Fruit fly (Drosophila melanogaster) whole organism, prepupa: ENCODE data around the gene CG14420.
A peak's percentile ranks its signal among the peaks of the same experiment; 100 is the strongest.

Source experiments
- CG11294 ChIP-seq: fragments of 200-800 bp; sonication (Bioruptor generic); IDR thresholded peaks from 2 replicates; pipeline ENCODE4 v1.3.6; 2022; ENCODE audit warnings: missing biosample characterization, missing genetic modification characterization
- CG11762 ChIP-seq: fragments of 200-800 bp; sonication (Bioruptor generic); optimal IDR thresholded peaks from 3 replicates; lab custom pipeline; 2016; ENCODE audit warnings: missing biosample characterization, missing genetic modification characterization; ENCODE audit not compliant: insufficient read depth
- CG11902 ChIP-seq: fragments of 200-800 bp; sonication (Bioruptor generic); optimal IDR thresholded peaks from 3 replicates; lab custom pipeline; 2016; ENCODE audit warnings: missing biosample characterization, missing genetic modification characterization
- CG1621 ChIP-seq: fragments of 200-800 bp; sonication (Bioruptor generic); optimal IDR thresholded peaks from 3 replicates; lab custom pipeline; 2018; ENCODE audit warnings: missing biosample characterization, mild to moderate bottlenecking, missing genetic modification characterization
- CG16779 ChIP-seq: fragments of 200-800 bp; sonication (Bioruptor generic); optimal IDR thresholded peaks from 3 replicates; lab custom pipeline; 2017; ENCODE audit warnings: missing biosample characterization, mild to moderate bottlenecking, missing genetic modification characterization
- CG3032 ChIP-seq: fragments of 200-800 bp; optimal IDR thresholded peaks from 2 replicates; lab custom pipeline; 2019; ENCODE audit warnings: missing biosample characterization, mild to moderate bottlenecking, missing genetic modification characterization, moderate library complexity
- CG31627 ChIP-seq: fragments of 200-800 bp; sonication (Bioruptor generic); optimal IDR thresholded peaks from 3 replicates; lab custom pipeline; 2016; ENCODE audit warnings: missing biosample characterization, missing genetic modification characterization
- CG32006 ChIP-seq: fragments of 200-800 bp; sonication (Bioruptor generic); optimal IDR thresholded peaks from 3 replicates; lab custom pipeline; 2017; ENCODE audit warnings: missing biosample characterization, mild to moderate bottlenecking, missing genetic modification characterization
- CG34406 ChIP-seq: fragments of 200-800 bp; sonication (Bioruptor generic); optimal IDR thresholded peaks from 3 replicates; lab custom pipeline; 2016; ENCODE audit warnings: missing biosample characterization, missing genetic modification characterization
- CG3919 ChIP-seq: fragments of 200-800 bp; sonication (Bioruptor generic); optimal IDR thresholded peaks from 3 replicates; lab custom pipeline; 2016; ENCODE audit warnings: missing biosample characterization, missing genetic modification characterization
- CG6163 ChIP-seq: fragments of 200-800 bp; sonication (Bioruptor generic); IDR thresholded peaks from 3 replicates; pipeline ENCODE4 v1.3.6; 2022; ENCODE audit warnings: missing biosample characterization, missing genetic modification characterization
- CG6276 ChIP-seq: fragments of 200-800 bp; sonication (Bioruptor generic); optimal IDR thresholded peaks from 2 replicates; lab custom pipeline; 2017; ENCODE audit warnings: missing biosample characterization, mild to moderate bottlenecking, missing genetic modification characterization
- CG6792 ChIP-seq: fragments of 200-800 bp; sonication (Bioruptor generic); optimal IDR thresholded peaks from 3 replicates; lab custom pipeline; 2016; ENCODE audit warnings: missing biosample characterization, missing genetic modification characterization
- CG6808 ChIP-seq: fragments of 200-800 bp; sonication (Bioruptor generic); optimal IDR thresholded peaks from 3 replicates; lab custom pipeline; 2017; ENCODE audit warnings: missing biosample characterization, missing genetic modification characterization, mild to moderate bottlenecking, moderate library complexity, missing genetic modification reagents
- CG6854 ChIP-seq: fragments of 200-800 bp; sonication (Bioruptor generic); optimal IDR thresholded peaks from 2 replicates; lab custom pipeline; 2017; ENCODE audit warnings: missing biosample characterization, mild to moderate bottlenecking, missing genetic modification characterization
- CG7368 ChIP-seq: fragments of 200-800 bp; sonication (Bioruptor generic); optimal IDR thresholded peaks from 3 replicates; lab custom pipeline; 2016; ENCODE audit warnings: missing biosample characterization, missing genetic modification characterization
- CG8119 ChIP-seq: fragments of 200-800 bp; sonication (Bioruptor generic); IDR thresholded peaks from 3 replicates; pipeline ENCODE4 v1.3.6; 2022; ENCODE audit warnings: missing biosample characterization, missing genetic modification characterization
- CG8319 ChIP-seq: fragments of 200-800 bp; sonication (Bioruptor generic); optimal IDR thresholded peaks from 3 replicates; lab custom pipeline; 2016; ENCODE audit warnings: missing biosample characterization, missing genetic modification characterization
- CG8632 ChIP-seq: fragments of 200-800 bp; sonication (Bioruptor generic); optimal IDR thresholded peaks from 3 replicates; lab custom pipeline; 2016; ENCODE audit warnings: missing biosample characterization, missing genetic modification characterization
- CG9139 ChIP-seq: fragments of 200-800 bp; sonication (Bioruptor generic); optimal IDR thresholded peaks from 3 replicates; lab custom pipeline; 2017; ENCODE audit warnings: missing biosample characterization, mild to moderate bottlenecking, missing genetic modification characterization
- Eip75B ChIP-seq: fragments of 200-800 bp; sonication (Bioruptor generic); optimal IDR thresholded peaks from 3 replicates; lab custom pipeline; 2016; ENCODE audit warnings: missing biosample characterization, missing genetic modification characterization
- Eip78C ChIP-seq: fragments of 200-800 bp; sonication (Bioruptor generic); peaks from one replicate; lab custom pipeline; 2016; ENCODE audit warnings: missing biosample characterization, missing genetic modification characterization
- Eip93F ChIP-seq: fragments of 200-800 bp; sonication (Bioruptor generic); optimal IDR thresholded peaks from 2 replicates; lab custom pipeline; 2016; ENCODE audit warnings: missing biosample characterization, mild to moderate bottlenecking, missing genetic modification characterization
- Ets21C ChIP-seq: fragments of 200-800 bp; sonication (Bioruptor generic); optimal IDR thresholded peaks from 3 replicates; lab custom pipeline; 2016; ENCODE audit warnings: missing biosample characterization, missing genetic modification characterization
- Ets96B ChIP-seq: fragments of 200-800 bp; optimal IDR thresholded peaks from 2 replicates; lab custom pipeline; 2019; ENCODE audit warnings: missing biosample characterization, mild to moderate bottlenecking, missing genetic modification characterization, moderate library complexity
- Gug ChIP-seq: fragments of 200-800 bp; sonication (Bioruptor generic); IDR thresholded peaks from 2 replicates; pipeline ENCODE4 v1.3.6; 2022; ENCODE audit warnings: missing biosample characterization, missing genetic modification characterization
- Hr39 ChIP-seq: fragments of 200-800 bp; sonication (Bioruptor generic); optimal IDR thresholded peaks from 2 replicates; lab custom pipeline; 2016; ENCODE audit warnings: missing biosample characterization, missing genetic modification characterization
- Hr4 ChIP-seq: fragments of 200-800 bp; sonication (Bioruptor generic); optimal IDR thresholded peaks from 3 replicates; lab custom pipeline; 2016; ENCODE audit warnings: missing biosample characterization, missing genetic modification characterization
- Lpt ChIP-seq: fragments of 200-800 bp; sonication (Bioruptor generic); optimal IDR thresholded peaks from 3 replicates; lab custom pipeline; 2016; ENCODE audit warnings: missing biosample characterization, missing genetic modification characterization
- Met ChIP-seq: fragments of 200-800 bp; sonication (Bioruptor generic); optimal IDR thresholded peaks from 3 replicates; lab custom pipeline; 2016; ENCODE audit warnings: missing biosample characterization, missing genetic modification characterization
- Smox ChIP-seq: fragments of 200-800 bp; sonication (Bioruptor generic); optimal IDR thresholded peaks from 3 replicates; lab custom pipeline; 2016; ENCODE audit warnings: missing biosample characterization, missing genetic modification characterization
- Sox102F ChIP-seq: fragments of 200-800 bp; sonication (Bioruptor generic); optimal IDR thresholded peaks from 2 replicates; lab custom pipeline; 2016; ENCODE audit warnings: missing biosample characterization, mild to moderate bottlenecking, missing genetic modification characterization
- Sox14 ChIP-seq: fragments of 200-800 bp; sonication (Bioruptor generic); optimal IDR thresholded peaks from 3 replicates; lab custom pipeline; 2016; ENCODE audit warnings: missing biosample characterization, missing genetic modification characterization
- Sox15 ChIP-seq: fragments of 200-800 bp; sonication (Bioruptor generic); optimal IDR thresholded peaks from 3 replicates; lab custom pipeline; 2016; ENCODE audit warnings: missing biosample characterization, missing genetic modification characterization
- acj6 ChIP-seq: fragments of 200-800 bp; sonication (Bioruptor generic); optimal IDR thresholded peaks from 3 replicates; lab custom pipeline; 2016; ENCODE audit warnings: missing biosample characterization, missing genetic modification characterization
- cyc ChIP-seq: fragments of 200-800 bp; sonication (Bioruptor generic); optimal IDR thresholded peaks from 3 replicates; lab custom pipeline; 2016; ENCODE audit warnings: missing biosample characterization, missing genetic modification characterization
- dsx ChIP-seq: fragments of 200-800 bp; optimal IDR thresholded peaks from 3 replicates; lab custom pipeline; 2019; ENCODE audit warnings: missing biosample characterization, mild to moderate bottlenecking, missing genetic modification characterization, moderate library complexity; ENCODE audit not compliant: poor library complexity, severe bottlenecking
- eg ChIP-seq: fragments of 200-800 bp; sonication (Bioruptor generic); IDR thresholded peaks from 3 replicates; pipeline ENCODE4 v1.3.6; 2022; ENCODE audit warnings: missing biosample characterization, missing genetic modification characterization
- esn ChIP-seq: fragments of 200-800 bp; sonication (Bioruptor generic); optimal IDR thresholded peaks from 2 replicates; lab custom pipeline; 2016; ENCODE audit warnings: missing biosample characterization, mild to moderate bottlenecking, missing genetic modification characterization, moderate library complexity
- fd59A ChIP-seq: fragments of 200-800 bp; sonication (Bioruptor generic); optimal IDR thresholded peaks from 2 replicates; lab custom pipeline; 2017; ENCODE audit warnings: missing biosample characterization, mild to moderate bottlenecking, missing genetic modification characterization, missing genetic modification reagents
- fkh ChIP-seq: fragments of 200-800 bp; sonication (Bioruptor generic); optimal IDR thresholded peaks from 3 replicates; lab custom pipeline; 2017; ENCODE audit warnings: missing biosample characterization, mild to moderate bottlenecking, missing genetic modification characterization, moderate library complexity
- lz ChIP-seq: fragments of 200-800 bp; sonication (Bioruptor generic); optimal IDR thresholded peaks from 3 replicates; lab custom pipeline; 2016; ENCODE audit warnings: missing biosample characterization, missing genetic modification characterization
- net ChIP-seq: fragments of 200-800 bp; sonication (Bioruptor generic); optimal IDR thresholded peaks from 3 replicates; lab custom pipeline; 2016; ENCODE audit warnings: missing biosample characterization, missing genetic modification characterization
- salr ChIP-seq, 2 experiments: fragments of 200-800 bp; sonication (Bioruptor generic); optimal IDR thresholded peaks; 3 replicates each; lab custom pipeline; 2016 to 2018; ENCODE audit warnings: missing biosample characterization in 2 of 2, missing genetic modification characterization in 2 of 2, mild to moderate bottlenecking in 1 of 2
- spab ChIP-seq: fragments of 200-800 bp; sonication (Bioruptor generic); optimal IDR thresholded peaks from 2 replicates; lab custom pipeline; 2017; ENCODE audit warnings: missing biosample characterization, mild to moderate bottlenecking, missing genetic modification characterization, missing genetic modification reagents
- svp ChIP-seq: fragments of 200-800 bp; sonication (Bioruptor generic); peaks from one replicate; lab custom pipeline; 2016; ENCODE audit warnings: missing biosample characterization, missing genetic modification characterization
- topi ChIP-seq: fragments of 200-800 bp; sonication (Bioruptor generic); optimal IDR thresholded peaks from 3 replicates; lab custom pipeline; 2016; ENCODE audit warnings: missing biosample characterization, missing genetic modification characterization
- vri ChIP-seq: fragments of 200-800 bp; sonication (Bioruptor generic); optimal IDR thresholded peaks from 3 replicates; lab custom pipeline; 2016; ENCODE audit warnings: missing biosample characterization, mild to moderate bottlenecking, missing genetic modification characterization

CG14420 gene

dm6 chrX:2919742-2920141 is 18.9 kb upstream of the CG14420 start, which contains the start of gene CG3588:
CG3588 (plus strand) TSS chrX:2919770.
- TF ChIP-seq cyc (GFP tag; lab: Kevin White, UChicago), result peak; percentile 25
- peak; percentile 3 for TF ChIP-seq Met (GFP tag; lab: Kevin White, UChicago)
- no peak for TF ChIP-seq CG9139 (GFP tag; lab: Kevin White, UChicago)
- no peak for TF ChIP-seq dsx (GFP tag; lab: Kevin White, UChicago)
- TF ChIP-seq CG11294 (GFP tag; lab: Robert Waterston, UW), result no peak
- no peak for TF ChIP-seq CG6792 (GFP tag; lab: Kevin White, UChicago)
- TF ChIP-seq Smox (GFP tag; lab: Kevin White, UChicago), result no peak
- TF ChIP-seq Eip78C, result peak; percentile 57
- no peak for TF ChIP-seq CG6808 (GFP tag; lab: Kevin White, UChicago)
- no peak for TF ChIP-seq salr (GFP tag; optimal IDR thresholded peaks at IDR 0.05; lab: Kevin White, UChicago)
- no peak for TF ChIP-seq Lpt
- no peak for TF ChIP-seq Ets96B (tag; lab: Kevin White, UChicago)
- no peak for TF ChIP-seq Eip93F (GFP tag; lab: Kevin White, UChicago)
- no peak for TF ChIP-seq CG34406 (GFP tag; lab: Kevin White, UChicago)
- no peak for TF ChIP-seq CG3919 (GFP tag; lab: Kevin White, UChicago)
- no peak for TF ChIP-seq acj6 (GFP tag; lab: Kevin White, UChicago)
- no peak for TF ChIP-seq spab
- peak; percentile 4 for TF ChIP-seq vri (GFP tag; lab: Kevin White, UChicago)
- no peak for TF ChIP-seq Sox14 (GFP tag; lab: Kevin White, UChicago)
- peak; percentile 3 for TF ChIP-seq CG11902 (GFP tag; lab: Kevin White, UChicago)
- no peak for TF ChIP-seq Hr4 (GFP tag; lab: Kevin White, UChicago)
- no peak for TF ChIP-seq CG16779 (tag; lab: Kevin White, UChicago)
- no peak for TF ChIP-seq esn (GFP tag; lab: Kevin White, UChicago)
- no peak for TF ChIP-seq CG8319
- no peak for TF ChIP-seq fkh
- TF ChIP-seq Ets21C, result peak; percentile 22
- peak; percentile 26 for TF ChIP-seq lz (GFP tag; lab: Kevin White, UChicago)
- no peak for TF ChIP-seq CG6163 (GFP tag; lab: Robert Waterston, UW)
- no peak for TF ChIP-seq CG6854 (GFP tag; lab: Kevin White, UChicago)
- TF ChIP-seq svp, result peak; percentile 53
- peak; percentile 40 for TF ChIP-seq Hr39 (GFP tag; lab: Kevin White, UChicago)
- TF ChIP-seq Sox15 (GFP tag; lab: Kevin White, UChicago), result no peak
- no peak for TF ChIP-seq CG7368 (GFP tag; lab: Kevin White, UChicago)
- no peak for TF ChIP-seq CG6276 (GFP tag; lab: Kevin White, UChicago)
- no peak for TF ChIP-seq CG8119
- TF ChIP-seq Sox102F (GFP tag; lab: Kevin White, UChicago), result no peak
- TF ChIP-seq Gug (GFP tag; lab: Robert Waterston, UW), result no peak
- TF ChIP-seq CG3032, result no peak
- TF ChIP-seq CG8632 (GFP tag; lab: Kevin White, UChicago), result no peak
- no peak for TF ChIP-seq net
- no peak for TF ChIP-seq CG32006 (GFP tag; lab: Kevin White, UChicago)
- peak; percentile 40 for TF ChIP-seq topi (GFP tag; lab: Kevin White, UChicago)
- TF ChIP-seq Eip75B, result no peak
- TF ChIP-seq CG1621, result no peak
- TF ChIP-seq fd59A (GFP tag; lab: Kevin White, UChicago), result no peak
- TF ChIP-seq eg, result 0 out of 3 replicates have a peak, but pooled peaks have one; percentile 26
- TF ChIP-seq CG11762 (GFP tag; lab: Kevin White, UChicago), result no peak
- TF ChIP-seq CG31627 (GFP tag; lab: Kevin White, UChicago), result peak; percentile 36
